Fruit fly (Drosophila melanogaster): ENCODE measurements around the gene CG5687.

The CG5687 gene

DNA sequence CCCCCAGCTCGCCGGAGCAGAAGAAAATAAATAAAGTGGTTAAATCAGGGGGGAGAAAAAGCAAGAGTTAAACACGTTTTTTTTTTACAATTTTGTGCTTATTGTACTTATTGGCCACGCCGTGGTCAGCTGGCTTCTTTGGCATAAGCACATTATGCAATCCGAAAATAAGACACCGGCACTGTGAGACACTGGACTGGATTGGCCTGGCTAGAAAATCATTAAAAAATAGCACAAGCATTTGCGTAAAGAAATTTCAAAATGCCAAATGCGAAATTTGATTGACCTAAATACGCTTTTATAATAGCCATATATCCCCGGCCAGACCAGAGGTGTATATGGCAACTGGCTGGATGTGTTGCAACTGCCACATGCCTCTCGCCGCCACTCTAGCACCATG, 34.5 kb downstream of the CG5687 start:
- TF ChIP-seq psq (optimal IDR thresholded peaks at IDR 0.05) = no peak
- no peak for TF ChIP-seq Sin3A (optimal IDR thresholded peaks at IDR 0.05)
- no peak for TF ChIP-seq Myc (optimal IDR thresholded peaks at IDR 0.05)
- TF ChIP-seq h (optimal IDR thresholded peaks at IDR 0.05) = no peak
- TF ChIP-seq insv (optimal IDR thresholded peaks at IDR 0.05) = no peak
- TF ChIP-seq ttk (optimal IDR thresholded peaks at IDR 0.05) = no peak

DNA sequence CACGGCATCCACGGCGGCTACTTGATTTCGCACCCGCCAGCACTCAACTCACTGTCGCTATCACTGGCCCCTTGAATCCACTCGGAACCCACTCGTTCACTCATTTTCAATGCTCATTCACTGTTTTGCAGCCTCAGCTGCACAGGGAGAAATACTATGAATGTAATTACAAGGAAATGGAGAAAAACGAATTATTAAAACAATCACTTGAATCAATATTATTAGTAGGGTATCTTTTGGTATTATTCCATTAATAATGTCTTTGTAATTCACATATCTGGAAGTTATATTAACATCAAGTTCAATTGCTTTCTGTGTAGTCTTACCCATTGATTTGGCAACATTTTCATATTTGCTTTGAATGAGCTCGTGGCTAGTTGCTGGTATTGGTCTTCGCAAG, 38.3 kb downstream of the CG5687 start:
- TF ChIP-seq insv (optimal IDR thresholded peaks at IDR 0.05) = no peak
- TF ChIP-seq Myc (optimal IDR thresholded peaks at IDR 0.05) = no peak
- TF ChIP-seq h (optimal IDR thresholded peaks at IDR 0.05) = no peak
- TF ChIP-seq ttk (optimal IDR thresholded peaks at IDR 0.05) = no peak
- TF ChIP-seq psq (optimal IDR thresholded peaks at IDR 0.05) = no peak
- TF ChIP-seq Sin3A (optimal IDR thresholded peaks at IDR 0.05) = no peak

DNA sequence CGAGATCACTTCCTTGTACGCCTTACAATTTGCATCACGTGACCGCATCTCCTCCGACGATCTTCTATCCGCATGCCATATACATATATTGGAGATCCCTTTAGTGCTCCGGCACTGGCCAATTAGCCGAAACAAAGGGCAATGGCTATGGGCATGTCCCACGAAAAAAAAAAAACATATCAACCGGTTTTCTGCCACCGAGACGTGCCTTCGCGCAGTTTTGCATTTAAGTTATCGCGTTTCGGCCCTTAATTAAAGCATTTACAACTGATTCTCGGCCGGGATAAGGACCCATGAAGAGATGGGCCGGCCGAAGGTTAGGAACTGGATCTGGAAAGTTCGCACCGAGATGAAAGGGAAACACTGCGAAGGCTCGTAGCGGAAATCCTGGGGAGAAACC, 39.3 kb downstream of the CG5687 start:
- no peak for TF ChIP-seq ttk (optimal IDR thresholded peaks at IDR 0.05)
- TF ChIP-seq Sin3A (optimal IDR thresholded peaks at IDR 0.05) = no peak

DNA sequence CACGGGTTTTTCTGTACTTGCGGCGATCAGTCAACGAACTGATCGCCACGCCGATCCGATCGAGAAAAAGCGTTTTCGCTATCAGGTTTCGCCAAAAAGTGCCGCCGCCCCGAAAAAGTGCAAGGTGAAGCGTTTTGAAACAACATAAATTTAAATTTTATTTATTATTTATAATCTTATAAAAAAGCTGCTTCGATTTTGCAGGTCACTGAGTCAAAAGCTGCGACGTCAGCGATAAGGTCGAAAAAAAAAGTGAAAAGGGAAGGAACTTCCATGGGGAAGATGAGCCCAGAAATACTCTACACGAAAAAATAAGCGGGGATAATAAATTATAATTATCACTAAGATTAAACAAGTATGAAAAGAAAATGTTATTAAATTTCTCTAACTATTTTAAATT, 41.2 kb downstream of the CG5687 start:
- TF ChIP-seq Sin3A (optimal IDR thresholded peaks at IDR 0.05) (no peak), psq (optimal IDR thresholded peaks at IDR 0.05) (no peak), insv (optimal IDR thresholded peaks at IDR 0.05) (no peak), Myc (optimal IDR thresholded peaks at IDR 0.05) (no peak), h (optimal IDR thresholded peaks at IDR 0.05) (no peak), ttk (optimal IDR thresholded peaks at IDR 0.05) (no peak)

DNA sequence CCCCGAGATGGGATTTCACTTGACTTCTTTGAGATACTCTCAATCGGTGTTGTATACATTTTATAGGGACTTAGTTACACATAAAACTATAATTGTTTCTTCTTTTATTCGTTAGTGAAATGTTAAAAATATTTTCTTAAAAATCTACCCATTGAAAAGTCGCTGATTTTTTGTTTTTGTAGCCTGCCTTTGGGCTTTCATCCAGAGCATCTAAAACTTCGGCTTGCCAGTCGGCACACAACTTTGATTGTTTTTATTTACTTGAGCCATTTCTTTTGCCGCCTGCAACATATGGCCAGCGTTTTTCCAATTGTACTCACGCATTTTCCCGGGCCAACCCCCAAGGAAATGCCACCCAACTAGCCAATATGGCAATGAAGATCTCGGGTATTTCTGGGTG, 47.0 kb downstream of the CG5687 start:
- TF ChIP-seq Myc (optimal IDR thresholded peaks at IDR 0.05) = no peak
- TF ChIP-seq Sin3A (optimal IDR thresholded peaks at IDR 0.05) = no peak
- no peak for TF ChIP-seq h (optimal IDR thresholded peaks at IDR 0.05)
- TF ChIP-seq insv (optimal IDR thresholded peaks at IDR 0.05) = no peak
- no peak for TF ChIP-seq ttk (optimal IDR thresholded peaks at IDR 0.05)
- no peak for TF ChIP-seq psq (optimal IDR thresholded peaks at IDR 0.05)

DNA sequence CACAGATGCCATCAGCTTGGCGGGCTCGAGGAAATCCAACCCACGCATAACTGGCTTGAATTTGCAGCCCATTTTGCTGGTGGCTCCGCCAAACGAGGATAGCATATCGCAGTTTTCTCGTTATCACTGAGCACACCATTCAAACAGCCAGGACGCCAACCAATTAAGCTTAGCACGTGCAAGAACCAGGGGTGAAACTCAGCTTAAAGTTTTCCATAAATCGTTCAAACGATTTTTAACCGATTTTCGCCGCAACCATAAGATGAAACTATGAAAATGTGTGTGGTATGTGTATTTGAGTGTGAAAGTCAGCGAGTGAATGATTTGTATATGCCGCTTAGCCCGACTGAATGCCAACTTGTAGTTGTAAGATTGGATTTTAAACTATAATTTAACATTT, 48.0 kb downstream of the CG5687 start:
- TF ChIP-seq ttk (optimal IDR thresholded peaks at IDR 0.05) (no peak), Sin3A (optimal IDR thresholded peaks at IDR 0.05) (no peak), psq (optimal IDR thresholded peaks at IDR 0.05) (no peak), Myc (optimal IDR thresholded peaks at IDR 0.05) (no peak), insv (optimal IDR thresholded peaks at IDR 0.05) (no peak), h (optimal IDR thresholded peaks at IDR 0.05) (no peak)

DNA sequence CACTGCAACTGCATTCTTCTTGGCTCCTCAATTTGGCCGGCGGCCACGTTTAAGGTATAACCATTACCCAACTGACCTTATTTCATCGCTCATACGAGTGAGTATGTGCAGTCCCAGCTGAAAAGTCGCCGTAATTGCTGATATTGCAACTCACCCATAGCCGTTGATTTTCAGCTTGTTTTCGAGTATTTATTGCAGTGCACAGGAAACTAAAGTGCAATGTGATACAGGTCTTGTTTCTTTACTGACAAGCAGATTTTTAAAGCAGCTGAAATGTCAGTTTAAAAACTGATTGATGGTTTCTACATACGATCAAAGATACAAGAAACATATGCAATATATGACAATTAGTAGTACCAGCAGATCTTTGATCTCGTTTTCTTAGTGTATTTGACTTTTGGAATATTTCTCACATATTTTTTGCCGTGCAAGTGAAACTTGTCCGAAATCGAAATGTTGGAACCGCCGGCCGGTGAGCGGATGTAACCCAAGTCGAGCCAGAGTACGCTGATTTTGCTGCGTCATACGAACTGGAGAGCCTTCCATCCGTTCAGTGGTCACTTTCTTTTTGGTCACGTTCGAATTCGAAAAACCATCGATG, 50.9 kb downstream of the CG5687 start:
- TF ChIP-seq ttk (optimal IDR thresholded peaks at IDR 0.05) = no peak
- no peak for TF ChIP-seq psq (optimal IDR thresholded peaks at IDR 0.05)
- no peak for TF ChIP-seq Myc (optimal IDR thresholded peaks at IDR 0.05)
- no peak for TF ChIP-seq h (optimal IDR thresholded peaks at IDR 0.05)
- no peak for TF ChIP-seq Sin3A (optimal IDR thresholded peaks at IDR 0.05)
- no peak for TF ChIP-seq insv (optimal IDR thresholded peaks at IDR 0.05)

DNA sequence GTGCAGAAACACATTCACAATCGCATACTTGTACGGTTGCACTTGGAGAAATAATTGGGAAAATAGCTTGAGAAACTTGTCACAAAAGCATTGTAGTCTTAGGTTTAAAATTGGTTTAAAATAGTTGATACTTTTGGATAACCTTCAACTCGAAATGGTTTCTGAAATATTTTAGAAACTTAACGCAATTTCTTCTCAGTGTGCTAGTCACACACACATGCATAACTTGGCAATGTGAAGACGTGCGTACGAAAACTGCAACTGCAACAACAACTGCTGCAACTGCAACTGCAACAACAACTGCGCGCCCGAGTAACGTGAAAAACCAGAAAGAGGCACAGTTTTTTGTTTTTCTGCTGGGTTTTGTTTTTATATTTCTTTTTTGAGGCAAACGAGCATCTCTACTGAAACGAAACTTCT, 52.8 kb downstream of the CG5687 start:
- no peak for TF ChIP-seq Sin3A (optimal IDR thresholded peaks at IDR 0.05)
- no peak for TF ChIP-seq ttk (optimal IDR thresholded peaks at IDR 0.05)
- TF ChIP-seq insv (optimal IDR thresholded peaks at IDR 0.05) = no peak
- no peak for TF ChIP-seq h (optimal IDR thresholded peaks at IDR 0.05)
- TF ChIP-seq psq (optimal IDR thresholded peaks at IDR 0.05) = no peak
- TF ChIP-seq Myc (optimal IDR thresholded peaks at IDR 0.05) = no peak

DNA sequence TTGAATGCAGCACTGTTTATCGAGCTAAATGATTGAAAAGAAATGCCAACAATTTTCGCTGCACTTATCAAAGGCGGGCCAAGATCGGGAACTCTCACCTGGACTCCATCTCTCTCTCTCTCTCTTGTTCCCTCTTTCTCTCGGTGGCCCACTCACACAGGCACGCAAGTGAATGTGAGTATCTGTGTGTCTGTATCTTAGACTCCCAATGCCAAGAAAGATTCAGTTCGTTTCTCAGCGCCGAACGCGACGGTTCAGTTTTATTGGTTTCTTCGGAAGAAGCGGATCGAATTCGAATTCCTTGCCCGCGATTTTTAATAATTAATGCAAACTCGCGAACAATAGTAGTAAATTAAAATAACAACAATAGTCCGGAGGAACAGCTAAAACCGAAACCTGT, 53.5 kb downstream of the CG5687 start, which contains the start of gene Tmhs:
Gene Tmhs (plus strand): TSS at position 222 of the 400 bp plus-strand sequence.
- TF ChIP-seq Sin3A (optimal IDR thresholded peaks at IDR 0.05) (no peak), ttk (optimal IDR thresholded peaks at IDR 0.05) (no peak), h (optimal IDR thresholded peaks at IDR 0.05) (no peak), psq (optimal IDR thresholded peaks at IDR 0.05) (no peak), Myc (optimal IDR thresholded peaks at IDR 0.05) (no peak), insv (optimal IDR thresholded peaks at IDR 0.05) (no peak)

DNA sequence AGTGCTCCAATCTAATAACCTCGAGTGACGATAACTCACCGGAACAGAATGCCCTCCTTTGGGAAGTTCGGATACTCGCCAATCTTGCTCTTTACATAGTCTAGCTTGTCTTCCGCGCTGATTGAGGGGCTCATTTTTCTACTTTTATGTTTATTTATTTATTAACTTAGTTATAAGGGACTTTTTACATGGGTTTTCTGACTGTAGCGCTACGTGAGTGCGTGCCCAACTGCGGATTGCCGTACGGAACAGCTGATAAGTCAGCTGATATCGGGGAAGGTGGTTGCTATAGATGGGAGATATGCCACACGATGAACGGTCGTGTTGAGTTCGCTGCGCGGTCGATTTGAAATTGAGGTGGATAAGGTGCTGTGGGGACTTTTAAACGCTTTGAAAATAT, 54.3 kb downstream of the CG5687 start, which contains the start of gene Aprt:
Gene Aprt (minus strand): TSS at position 368 of the 400 bp plus-strand sequence.
- TF ChIP-seq ttk (optimal IDR thresholded peaks at IDR 0.05) (no peak), psq (optimal IDR thresholded peaks at IDR 0.05) (no peak), Myc (optimal IDR thresholded peaks at IDR 0.05) (no peak), h (optimal IDR thresholded peaks at IDR 0.05) (no peak), Sin3A (optimal IDR thresholded peaks at IDR 0.05) (no peak), insv (optimal IDR thresholded peaks at IDR 0.05) (no peak)

All from Kc167 (cell line).